Fruit fly (Drosophila melanogaster) whole organism, adult: ENCODE results near the gene CG5715.

Source experiments
- CG33017 ChIP-seq: fragments of 200-800 bp; sonication (Bioruptor generic); optimal IDR thresholded peaks from 2 replicates; lab custom pipeline; 2018; ENCODE audit warnings: missing biosample characterization, mild to moderate bottlenecking, missing genetic modification characterization, moderate library complexity
- CG7045 ChIP-seq: fragments of 200-800 bp; sonication (Bioruptor generic); optimal IDR thresholded peaks from 2 replicates; lab custom pipeline; 2017; ENCODE audit warnings: missing biosample characterization, mild to moderate bottlenecking, missing genetic modification characterization
- CG7101 ChIP-seq: fragments of 200-800 bp; sonication (Bioruptor generic); optimal IDR thresholded peaks from 2 replicates; lab custom pipeline; 2018; ENCODE audit warnings: missing biosample characterization, mild to moderate bottlenecking, missing genetic modification characterization, moderate library complexity
- cnc ChIP-seq, 2 experiments: fragments of >200 bp; optimal IDR thresholded peaks; 2 replicates each; lab custom pipeline; 2017
- ovo ChIP-seq: fragments of 200-800 bp; sonication (Bioruptor generic); optimal IDR thresholded peaks from 2 replicates; lab custom pipeline; 2016; ENCODE audit warnings: missing biosample characterization, missing genetic modification characterization
- pad ChIP-seq: fragments of 200-800 bp; sonication (Bioruptor generic); optimal IDR thresholded peaks from 3 replicates; lab custom pipeline; 2017; ENCODE audit warnings: missing biosample characterization, missing genetic modification characterization, mild to moderate bottlenecking, moderate library complexity, missing genetic modification reagents
- tj ChIP-seq: fragments of 200-800 bp; sonication (Bioruptor generic); optimal IDR thresholded peaks from 3 replicates; lab custom pipeline; 2017; ENCODE audit warnings: missing biosample characterization, mild to moderate bottlenecking, missing genetic modification characterization, moderate library complexity

dm6 chr3R:24268293-24268692, 25.9 kb downstream of the CG5715 start:
- TF ChIP-seq CG33017 (tag; lab: Kevin White, UChicago) (no peak), CG7101 (tag; lab: Kevin White, UChicago) (no peak), cnc (optimal IDR thresholded peaks at IDR 0.05; lab: Kevin White, UChicago) (no peak), CG7045 (GFP tag; lab: Kevin White, UChicago) (no peak), pad (GFP tag; lab: Kevin White, UChicago) (no peak), ovo (GFP tag; lab: Kevin White, UChicago) (no peak), tj (GFP tag; lab: Kevin White, UChicago) (no peak)
